Fruit fly (Drosophila melanogaster) whole organism, wandering third instar larva: ENCODE data around the gene foi.
A peak's percentile ranks its signal among the peaks of the same experiment; 100 is the strongest.

ENCODE experiments used
- Hr83 ChIP-seq: fragments of 200-300 bp; sonication (Bioruptor generic); optimal IDR thresholded peaks from 2 replicates; lab custom pipeline; 2016; ENCODE audit warnings: missing biosample characterization, mild to moderate bottlenecking, missing genetic modification characterization, moderate library complexity; ENCODE audit not compliant: poor library complexity, severe bottlenecking
- Mio ChIP-seq: sonication (Bioruptor generic); optimal IDR thresholded peaks from 2 replicates; lab custom pipeline; 2016; ENCODE audit warnings: missing biosample characterization, missing genetic modification characterization
- Myc ChIP-seq: fragments of >200 bp; optimal IDR thresholded peaks from 2 replicates; lab custom pipeline; 2017
- N ChIP-seq: fragments of >200 bp; optimal IDR thresholded peaks from 2 replicates; lab custom pipeline; 2018; ENCODE audit warnings: missing biosample characterization, missing external identifiers, missing genetic modification characterization
- brk ChIP-seq: fragments of 200-800 bp; sonication (Bioruptor generic); optimal IDR thresholded peaks from 2 replicates; lab custom pipeline; 2016; ENCODE audit warnings: missing biosample characterization, mild to moderate bottlenecking, missing genetic modification characterization
- dsf ChIP-seq: sonication (Bioruptor generic); optimal IDR thresholded peaks from 2 replicates; lab custom pipeline; 2016; ENCODE audit warnings: missing biosample characterization, missing genetic modification characterization, borderline replicate concordance
- foxo ChIP-seq, 2 experiments: fragments of 200-800 bp; sonication (Bioruptor generic); optimal IDR thresholded peaks; 2 replicates in 1 of 2; 3 replicates in 1 of 2; lab custom pipeline; 2016 to 2017; ENCODE audit warnings: missing biosample characterization in 2 of 2, missing genetic modification characterization in 2 of 2
- fru ChIP-seq: fragments of 200-800 bp; sonication (Bioruptor generic); optimal IDR thresholded peaks from 3 replicates; lab custom pipeline; 2016; ENCODE audit warnings: missing biosample characterization, mild to moderate bottlenecking, missing genetic modification characterization
- sv ChIP-seq: fragments of 200-800 bp; sonication (Bioruptor generic); optimal IDR thresholded peaks from 3 replicates; lab custom pipeline; 2016; ENCODE audit warnings: missing biosample characterization, missing genetic modification characterization

- TF ChIP-seq sv (GFP tag; lab: Kevin White, UChicago) = no peak
- TF ChIP-seq Myc (lab: Kevin White, UChicago) = no peak
- TF ChIP-seq dsf (GFP tag; lab: Kevin White, UChicago) = no peak
- no peak for TF ChIP-seq Mio
- no peak for TF ChIP-seq brk (GFP tag; lab: Kevin White, UChicago)
- no peak for TF ChIP-seq N (GFP tag; lab: Kevin White, UChicago)
- peak; percentile 66 for TF ChIP-seq Hr83 (GFP tag; lab: Kevin White, UChicago)
- TF ChIP-seq fru = peak; percentile 47
- peak in 1 of 2 experiments; percentile 25 for TF ChIP-seq foxo (GFP tag; optimal IDR thresholded peaks at IDR 0.05; lab: Kevin White, UChicago)
Measured at dm6 chr3L:8546355-8546771, 21.3 kb downstream of the foi start.
